Worm (Caenorhabditis elegans) whole organism, L1 larva: ENCODE measurements around the gene ZK470.4.

Experiments used
- ama-1 ChIP-seq: fragments of 150-350 bp; optimal IDR thresholded peaks from 2 replicates; lab custom pipeline; 2014
- dpl-1 ChIP-seq, 3 experiments: fragments of 150-350 bp in 2 of 3; sonication (generic microtip) in 1 of 3; optimal IDR thresholded peaks; 2 replicates each; lab custom pipeline; 2014 to 2017; ENCODE audit warnings: missing biosample characterization in 3 of 3, missing genetic modification characterization in 3 of 3, missing genetic modification reagents in 3 of 3
- elt-2 ChIP-seq: sonication (generic microtip); optimal IDR thresholded peaks from 2 replicates; lab custom pipeline; 2016; ENCODE audit warnings: missing genetic modification characterization, mild to moderate bottlenecking, inconsistent platforms, missing compliant biosample characterization, missing genetic modification reagents
- elt-3 ChIP-seq, 6 experiments: fragments of 150-350 bp in 1 of 6; sonication (generic microtip); optimal IDR thresholded peaks; 2 replicates each; lab custom pipeline; 2017 to 2018; ENCODE audit warnings: missing biosample characterization in 6 of 6, missing genetic modification characterization in 6 of 6, inconsistent platforms in 1 of 6
- ets-5 ChIP-seq: fragments of 200-800 bp; sonication (Bioruptor generic); IDR thresholded peaks from 2 replicates; pipeline ENCODE4 v1.3.6; 2022; ENCODE audit warnings: missing genetic modification characterization, missing compliant biosample characterization
- fkh-10 ChIP-seq: sonication (generic microtip); optimal IDR thresholded peaks from 2 replicates; lab custom pipeline; 2017; ENCODE audit warnings: missing biosample characterization, missing genetic modification reagents, missing genetic modification characterization
- unc-62 ChIP-seq: fragments of 150-350 bp; optimal IDR thresholded peaks from 2 replicates; lab custom pipeline; 2014; ENCODE audit warnings: missing biosample characterization, missing genetic modification reagents, missing genetic modification characterization

ce11 chrX:4186656-4187055 is 47.1 kb upstream of the ZK470.4 start, which contains the start of gene mrp-6:
- no peak for TF ChIP-seq unc-62
- no peak for TF ChIP-seq ets-5 (GFP tag; lab: Robert Waterston, UW)
- TF ChIP-seq dpl-1 (GFP tag; optimal IDR thresholded peaks at IDR 0.05; lab: Kevin White, UChicago), result no peak
- no peak for TF ChIP-seq ama-1
- no peak for TF ChIP-seq elt-3 (tag; optimal IDR thresholded peaks at IDR 0.05; lab: Kevin White, UChicago)
- TF ChIP-seq fkh-10 (GFP tag; lab: Kevin White, UChicago), result no peak
- TF ChIP-seq elt-2 (tag; lab: Kevin White, UChicago), result no peak
